Fruit fly (Drosophila melanogaster) whole organism, embryonic: Measurements from ENCODE around the gene CG31706.
A peak's percentile ranks its signal among the peaks of the same experiment; 100 is the strongest.

ENCODE experiments used
- Abd-B ChIP-seq: fragments of 200-800 bp; sonication (Bioruptor generic); optimal IDR thresholded peaks from 2 replicates; lab custom pipeline; 2018; ENCODE audit warnings: missing biosample characterization, mild to moderate bottlenecking, missing genetic modification characterization, moderate library complexity
- Adf1 ChIP-seq: fragments of 200-800 bp; sonication (Bioruptor generic); IDR thresholded peaks from 2 replicates; pipeline ENCODE4 v1.3.6; 2022; ENCODE audit warnings: missing biosample characterization, missing genetic modification characterization
- CG10462 ChIP-seq: fragments of 200-800 bp; sonication (Bioruptor generic); optimal IDR thresholded peaks from 2 replicates; lab custom pipeline; 2016; ENCODE audit warnings: missing biosample characterization, missing genetic modification characterization
- CG11723 ChIP-seq: fragments of 200-800 bp; sonication (Bioruptor generic); optimal IDR thresholded peaks from 2 replicates; lab custom pipeline; 2017; ENCODE audit warnings: missing biosample characterization, mild to moderate bottlenecking, missing genetic modification characterization
- CG1529 ChIP-seq: fragments of 200-800 bp; sonication (Bioruptor generic); optimal IDR thresholded peaks from 3 replicates; lab custom pipeline; 2018; ENCODE audit warnings: missing biosample characterization, missing genetic modification characterization
- CG15479 ChIP-seq: fragments of 200-800 bp; sonication (Bioruptor generic); optimal IDR thresholded peaks from 3 replicates; lab custom pipeline; 2019; ENCODE audit warnings: missing biosample characterization, mild to moderate bottlenecking, missing genetic modification characterization, moderate library complexity
- CG15514 ChIP-seq: fragments of 200-800 bp; sonication (Bioruptor generic); optimal IDR thresholded peaks from 3 replicates; lab custom pipeline; 2017; ENCODE audit warnings: missing biosample characterization, missing genetic modification characterization, mild to moderate bottlenecking, moderate library complexity, missing genetic modification reagents
- CG16815 ChIP-seq: fragments of 200-800 bp; sonication (Bioruptor generic); optimal IDR thresholded peaks from 3 replicates; lab custom pipeline; 2017; ENCODE audit warnings: missing biosample characterization, mild to moderate bottlenecking, missing genetic modification characterization
- CG17385 ChIP-seq: fragments of 200-800 bp; sonication (Bioruptor generic); optimal IDR thresholded peaks from 3 replicates; lab custom pipeline; 2018; ENCODE audit warnings: missing biosample characterization, mild to moderate bottlenecking, missing genetic modification characterization
- CG2120 ChIP-seq: fragments of 200-800 bp; sonication (Bioruptor generic); optimal IDR thresholded peaks from 3 replicates; lab custom pipeline; 2016; ENCODE audit warnings: missing biosample characterization, missing genetic modification characterization
- CG31441 ChIP-seq: fragments of 200-800 bp; sonication (Bioruptor generic); IDR thresholded peaks from 2 replicates; pipeline ENCODE4 v1.3.6; 2022; ENCODE audit warnings: missing biosample characterization, missing genetic modification characterization
- CG32772 ChIP-seq: fragments of 200-800 bp; sonication (Bioruptor generic); IDR thresholded peaks from 2 replicates; pipeline ENCODE4 v1.3.6; 2022; ENCODE audit warnings: missing biosample characterization, missing genetic modification characterization
- CG34376 ChIP-seq: fragments of 200-800 bp; sonication (Bioruptor generic); optimal IDR thresholded peaks from 2 replicates; lab custom pipeline; 2018; ENCODE audit warnings: missing biosample characterization, mild to moderate bottlenecking, missing genetic modification characterization
- CG5180 ChIP-seq: fragments of 200-800 bp; sonication (Bioruptor generic); optimal IDR thresholded peaks from 3 replicates; lab custom pipeline; 2017; ENCODE audit warnings: missing biosample characterization, missing genetic modification characterization, mild to moderate bottlenecking, moderate library complexity, missing genetic modification reagents
- CG6683 ChIP-seq: fragments of 200-800 bp; sonication (Bioruptor generic); optimal IDR thresholded peaks from 2 replicates; lab custom pipeline; 2017; ENCODE audit warnings: missing biosample characterization, mild to moderate bottlenecking, missing genetic modification characterization, missing genetic modification reagents
- CG6854 ChIP-seq: fragments of 200-800 bp; sonication (Bioruptor generic); optimal IDR thresholded peaks from 3 replicates; lab custom pipeline; 2017; ENCODE audit warnings: missing biosample characterization, mild to moderate bottlenecking, missing genetic modification characterization
- CG7556 ChIP-seq: fragments of 200-800 bp; sonication (Bioruptor generic); optimal IDR thresholded peaks from 2 replicates; lab custom pipeline; 2017; ENCODE audit warnings: missing biosample characterization, mild to moderate bottlenecking, missing genetic modification characterization
- CG9609 ChIP-seq: fragments of 200-800 bp; sonication (Bioruptor generic); optimal IDR thresholded peaks from 3 replicates; lab custom pipeline; 2016; ENCODE audit warnings: missing biosample characterization, missing genetic modification characterization
- CG9932 ChIP-seq: fragments of 200-800 bp; sonication (Bioruptor generic); IDR thresholded peaks from 2 replicates; pipeline ENCODE4 v1.3.6; 2022; ENCODE audit warnings: missing biosample characterization, missing genetic modification characterization
- D19A ChIP-seq: fragments of 200-800 bp; optimal IDR thresholded peaks from 3 replicates; lab custom pipeline; 2019; ENCODE audit warnings: missing biosample characterization, mild to moderate bottlenecking, missing genetic modification characterization, moderate library complexity
- Dbx ChIP-seq: fragments of 200-800 bp; sonication (Bioruptor generic); IDR thresholded peaks from 3 replicates; pipeline ENCODE4 v1.3.6; 2022; ENCODE audit warnings: missing biosample characterization, missing genetic modification characterization
- Dfd ChIP-seq, 2 experiments: fragments of >200 bp; optimal IDR thresholded peaks; 2 replicates each; lab custom pipeline; 2017; ENCODE audit warnings: missing biosample characterization in 2 of 2, missing genetic modification characterization in 2 of 2
- H2.0 ChIP-seq: fragments of 200-800 bp; sonication (Bioruptor generic); IDR thresholded peaks from 2 replicates; pipeline ENCODE4 v1.3.6; 2022; ENCODE audit warnings: missing biosample characterization, missing genetic modification characterization
- Hr78 ChIP-seq, 2 experiments: fragments of 200-800 bp in 1 of 2; fragments of >200 bp in 1 of 2; sonication (Bioruptor generic) in 1 of 2; optimal IDR thresholded peaks; 2 replicates each; lab custom pipeline; 2017 to 2019; ENCODE audit warnings: missing biosample characterization in 2 of 2, missing genetic modification characterization in 2 of 2, mild to moderate bottlenecking in 1 of 2, moderate library complexity in 1 of 2
- MESR4 ChIP-seq: fragments of 200-800 bp; sonication (Bioruptor generic); optimal IDR thresholded peaks from 2 replicates; lab custom pipeline; 2018; ENCODE audit warnings: missing biosample characterization, mild to moderate bottlenecking, missing genetic modification characterization, moderate library complexity
- Mad ChIP-seq: fragments of 200-800 bp; sonication (Bioruptor generic); optimal IDR thresholded peaks from 2 replicates; lab custom pipeline; 2016; ENCODE audit warnings: missing biosample characterization, missing genetic modification characterization
- Neu2 ChIP-seq: fragments of 200-800 bp; sonication (Bioruptor generic); optimal IDR thresholded peaks from 3 replicates; lab custom pipeline; 2016; ENCODE audit warnings: missing biosample characterization, missing genetic modification characterization, borderline replicate concordance
- Oli ChIP-seq: fragments of 200-800 bp; sonication (Bioruptor generic); optimal IDR thresholded peaks from 2 replicates; lab custom pipeline; 2018; ENCODE audit warnings: missing biosample characterization, mild to moderate bottlenecking, missing genetic modification characterization, moderate library complexity
- Pdp1 ChIP-seq, 2 experiments: fragments of 200-800 bp; sonication (Bioruptor generic); optimal IDR thresholded peaks; 3 replicates each; lab custom pipeline; 2016; ENCODE audit warnings: missing biosample characterization in 2 of 2, missing genetic modification characterization in 2 of 2, mild to moderate bottlenecking in 1 of 2, moderate library complexity in 1 of 2
- Sry-β ChIP-seq: fragments of 200-800 bp; sonication (Bioruptor generic); optimal IDR thresholded peaks from 2 replicates; lab custom pipeline; 2018; ENCODE audit warnings: missing biosample characterization, mild to moderate bottlenecking, missing genetic modification characterization, moderate library complexity
- Xbp1 ChIP-seq: fragments of 200-800 bp; sonication (Bioruptor generic); optimal IDR thresholded peaks from 3 replicates; lab custom pipeline; 2016; ENCODE audit warnings: missing biosample characterization, mild to moderate bottlenecking, missing genetic modification characterization
- ash1 ChIP-seq: fragments of 200-800 bp; sonication (Bioruptor generic); optimal IDR thresholded peaks from 2 replicates; lab custom pipeline; 2018; ENCODE audit warnings: missing biosample characterization, mild to moderate bottlenecking, missing genetic modification characterization
- crol ChIP-seq: fragments of 200-800 bp; sonication (Bioruptor generic); IDR thresholded peaks from 2 replicates; pipeline ENCODE4 v1.3.6; 2022; ENCODE audit warnings: missing biosample characterization, missing genetic modification characterization
- dysf ChIP-seq: fragments of 200-800 bp; sonication (Bioruptor generic); IDR thresholded peaks from 3 replicates; pipeline ENCODE4 v1.3.6; 2022; ENCODE audit warnings: missing biosample characterization, missing genetic modification characterization
- emc ChIP-seq: fragments of 200-800 bp; sonication (Bioruptor generic); optimal IDR thresholded peaks from 2 replicates; lab custom pipeline; 2016; ENCODE audit warnings: missing biosample characterization, missing genetic modification characterization
- jigr1 ChIP-seq: fragments of 200-800 bp; sonication (Bioruptor generic); IDR thresholded peaks from 3 replicates; pipeline ENCODE4 v1.3.6; 2022; ENCODE audit warnings: missing biosample characterization, missing genetic modification characterization
- lbe ChIP-seq: fragments of 200-800 bp; sonication (Bioruptor generic); optimal IDR thresholded peaks from 2 replicates; lab custom pipeline; 2016; ENCODE audit warnings: missing biosample characterization, mild to moderate bottlenecking, missing genetic modification characterization
- nerfin-2 ChIP-seq: fragments of 200-800 bp; sonication (Bioruptor generic); IDR thresholded peaks from 2 replicates; pipeline ENCODE4 v1.3.6; 2022; ENCODE audit warnings: missing biosample characterization, missing genetic modification characterization; ENCODE audit not compliant: partially characterized antibody
- pan ChIP-seq, 4 experiments: fragments of >200 bp in 3 of 4; fragments of 200-800 bp in 1 of 4; sonication (Bioruptor generic) in 1 of 4; optimal IDR thresholded peaks in 3 of 4; IDR thresholded peaks in 1 of 4; 2 replicates each; pipeline versions ENCODE4 v1.3.6 to Lab custom; 2017 to 2022; ENCODE audit warnings: missing biosample characterization in 2 of 4, missing genetic modification characterization in 2 of 4, mixed read lengths in 1 of 4
- pnt ChIP-seq: fragments of 200-800 bp; sonication (Bioruptor generic); optimal IDR thresholded peaks from 3 replicates; lab custom pipeline; 2016; ENCODE audit warnings: missing biosample characterization, missing genetic modification characterization
- prd ChIP-seq, 3 experiments: fragments of >200 bp in 2 of 3; fragments of 200-800 bp in 1 of 3; sonication (Bioruptor generic) in 1 of 3; optimal IDR thresholded peaks in 2 of 3; IDR thresholded peaks in 1 of 3; 2 replicates in 2 of 3; 3 replicates in 1 of 3; pipeline versions ENCODE4 v1.3.6 to Lab custom; 2017 to 2022; ENCODE audit warnings: missing biosample characterization in 1 of 3, missing genetic modification characterization in 1 of 3
- pros ChIP-seq: fragments of 200-800 bp; sonication (Bioruptor generic); optimal IDR thresholded peaks from 3 replicates; lab custom pipeline; 2019; ENCODE audit warnings: missing biosample characterization, mild to moderate bottlenecking, missing genetic modification characterization, moderate library complexity
- psq ChIP-seq: fragments of 200-800 bp; sonication (Bioruptor generic); optimal IDR thresholded peaks from 2 replicates; lab custom pipeline; 2017; ENCODE audit warnings: missing biosample characterization, missing genetic modification characterization
- sr ChIP-seq: fragments of 200-800 bp; sonication (Bioruptor generic); IDR thresholded peaks from 3 replicates; pipeline ENCODE4 v1.3.6; 2022; ENCODE audit warnings: missing biosample characterization, missing genetic modification characterization
- tna ChIP-seq: fragments of 200-800 bp; sonication (Bioruptor generic); IDR thresholded peaks from 2 replicates; pipeline ENCODE4 v1.3.6; 2022; ENCODE audit warnings: missing biosample characterization, missing genetic modification characterization; ENCODE audit not compliant: partially characterized antibody
- trem ChIP-seq: fragments of 200-800 bp; optimal IDR thresholded peaks from 3 replicates; lab custom pipeline; 2019; ENCODE audit warnings: missing biosample characterization, mild to moderate bottlenecking, missing genetic modification characterization, moderate library complexity
- ttk ChIP-seq: fragments of 200-800 bp; sonication (Bioruptor generic); IDR thresholded peaks from 2 replicates; pipeline ENCODE4 v2.1.2; 2022; ENCODE audit warnings: missing biosample characterization, missing genetic modification characterization
- vnd ChIP-seq: fragments of 200-800 bp; sonication (Bioruptor generic); IDR thresholded peaks from 3 replicates; pipeline ENCODE4 v1.3.6; 2022; ENCODE audit warnings: missing biosample characterization, missing genetic modification characterization; ENCODE audit not compliant: partially characterized antibody
- zfh2 ChIP-seq: fragments of 200-800 bp; sonication (Bioruptor generic); optimal IDR thresholded peaks from 2 replicates; lab custom pipeline; 2016; ENCODE audit warnings: missing biosample characterization, missing genetic modification characterization

Gene CG31706

DNA sequence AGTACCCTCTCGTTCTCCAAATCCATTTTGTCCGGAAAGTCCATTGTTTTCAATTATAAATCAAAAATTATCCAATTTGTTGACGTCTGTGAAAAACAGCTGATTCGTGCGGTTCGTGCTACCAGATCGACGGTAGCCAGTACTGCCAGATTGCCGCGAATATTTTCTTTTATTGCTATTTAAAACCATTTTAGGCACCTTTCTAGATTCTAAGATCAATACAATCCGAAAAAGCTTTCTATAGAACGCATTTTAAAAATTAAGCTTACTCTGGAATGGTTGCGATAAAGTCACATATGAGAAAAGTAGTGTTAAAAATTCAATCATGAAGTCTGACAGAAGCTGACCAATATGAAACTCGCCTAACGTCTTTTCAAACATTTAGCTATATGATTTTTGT, 32.0 kb downstream of the CG31706 start, which contains the start of gene Cog8 (continued):
- TF ChIP-seq Dfd (GFP tag; optimal IDR thresholded peaks at IDR 0.05; lab: Kevin White, UChicago) (no peak), ttk (no peak), CG10462 (GFP tag; lab: Kevin White, UChicago) (peak; percentile 24), CG32772 (GFP tag; lab: Robert Waterston, UW) (no peak), H2.0 (GFP tag; lab: Robert Waterston, UW) (no peak), CG2120 (GFP tag; lab: Kevin White, UChicago) (peak; percentile 77), D19A (tag; lab: Kevin White, UChicago) (no peak), dysf (no peak; the same call in 2 of the 3 replicates), trem (peak; percentile 69), Xbp1 (peak; percentile 73), CG11723 (GFP tag; lab: Kevin White, UChicago) (no peak), sr (GFP tag; lab: Robert Waterston, UW) (no peak), Pdp1 (GFP tag; optimal IDR thresholded peaks at IDR 0.05; lab: Kevin White, UChicago) (peak in 1 of 2 experiments; percentile 42), nerfin-2 (GFP tag; lab: Robert Waterston, UW) (no peak), CG15514 (peak; percentile 48), tna (GFP tag; lab: Robert Waterston, UW) (no peak), crol (GFP tag; lab: Robert Waterston, UW) (no peak), CG1529 (GFP tag; lab: Kevin White, UChicago) (no peak), jigr1 (GFP tag; lab: Robert Waterston, UW) (no peak), pros (GFP tag; lab: Kevin White, UChicago) (no peak), CG9609 (GFP tag; lab: Kevin White, UChicago) (peak; percentile 73), prd (optimal IDR thresholded peaks at IDR 0.05; lab: Kevin White, UChicago) (no peak), prd (GFP tag; IDR thresholded peaks at IDR 0.05; lab: Robert Waterston, UW) (peak; percentile 70), lbe (GFP tag; lab: Kevin White, UChicago) (no peak), vnd (no peak), CG9932 (GFP tag; lab: Robert Waterston, UW) (peak; percentile 48; the same call in 1 of the 2 replicates), Abd-B (peak; percentile 79), Oli (tag; lab: Kevin White, UChicago) (peak; percentile 20), Mad (GFP tag; lab: Kevin White, UChicago) (peak; percentile 66), Sry-β (no peak), Hr78 (GFP tag; optimal IDR thresholded peaks at IDR 0.05; lab: Kevin White, UChicago) (no peak), CG6683 (GFP tag; lab: Kevin White, UChicago) (no peak), Neu2 (GFP tag; lab: Kevin White, UChicago) (no peak), CG16815 (GFP tag; lab: Kevin White, UChicago) (peak; percentile 3), Adf1 (GFP tag; lab: Robert Waterston, UW) (no peak), ash1 (GFP tag; lab: Kevin White, UChicago) (no peak), CG34376 (GFP tag; lab: Kevin White, UChicago) (no peak), CG31441 (0 out of 2 replicates have a peak, but pooled peaks have one; percentile 26), CG5180 (no peak), pnt (GFP tag; lab: Kevin White, UChicago) (peak; percentile 34), pan (optimal IDR thresholded peaks at IDR 0.05; lab: Kevin White, UChicago) (no peak), pan (GFP tag; optimal IDR thresholded peaks at IDR 0.05 in 1 of 2, IDR thresholded peaks at IDR 0.05 in 1 of 2) (peak in 1 of 2 experiments; percentile 40), zfh2 (peak; percentile 72), CG7556 (GFP tag; lab: Kevin White, UChicago) (no peak), CG15479 (no peak), Dbx (no peak), emc (GFP tag; lab: Kevin White, UChicago) (no peak), psq (GFP tag; lab: Kevin White, UChicago) (no peak), CG17385 (GFP tag; lab: Kevin White, UChicago) (peak; percentile 6), CG6854 (GFP tag; lab: Kevin White, UChicago) (no peak), MESR4 (no peak)
